Fruit fly (Drosophila melanogaster): ENCODE results near the gene CG18641.

CG18641 gene

dm6 chr2L:2427384-2428208 lies 12.5 kb upstream of the CG18641 start:
- peak; percentile 65 for TF ChIP-seq CG32006 (GFP tag; optimal IDR thresholded peaks at IDR 0.05)
- TF ChIP-seq cyc (GFP tag; optimal IDR thresholded peaks at IDR 0.05): no peak
- no peak for TF ChIP-seq dac (GFP tag; optimal IDR thresholded peaks at IDR 0.05)
- no peak for TF ChIP-seq acj6 (GFP tag; optimal IDR thresholded peaks at IDR 0.05)
- no peak for TF ChIP-seq CG6808 (GFP tag; optimal IDR thresholded peaks at IDR 0.05)
- TF ChIP-seq Ets21C (GFP tag; optimal IDR thresholded peaks at IDR 0.05): no peak
- TF ChIP-seq eg (GFP tag; IDR thresholded peaks at IDR 0.05): no peak
- TF ChIP-seq fd85E (GFP tag; optimal IDR thresholded peaks at IDR 0.05): no peak
- TF ChIP-seq Sox14 (GFP tag; optimal IDR thresholded peaks at IDR 0.05): no peak
- TF ChIP-seq pdm3 (GFP tag; optimal IDR thresholded peaks at IDR 0.05): no peak
- no peak for TF ChIP-seq CG11902 (GFP tag; optimal IDR thresholded peaks at IDR 0.05)
- TF ChIP-seq CG8119 (GFP tag; IDR thresholded peaks at IDR 0.05): peak; percentile 36; the same call in 1 of the 3 replicates
- TF ChIP-seq esn (GFP tag; optimal IDR thresholded peaks at IDR 0.05): no peak
- TF ChIP-seq OdsH (GFP tag; optimal IDR thresholded peaks at IDR 0.05): peak; percentile 2
- TF ChIP-seq svp (GFP tag): peak; percentile 58
- no peak for TF ChIP-seq lz (GFP tag; optimal IDR thresholded peaks at IDR 0.05)
- TF ChIP-seq Eip78C (GFP tag): peak; percentile 74
- TF ChIP-seq CG6163 (GFP tag; IDR thresholded peaks at IDR 0.05): peak; percentile 38; the same call in 2 of the 3 replicates
- TF ChIP-seq CG6276 (GFP tag; optimal IDR thresholded peaks at IDR 0.05): peak; percentile 25
- no peak for TF ChIP-seq CG6792 (GFP tag; optimal IDR thresholded peaks at IDR 0.05)
- TF ChIP-seq CG15336 (GFP tag; IDR thresholded peaks at IDR 0.05): peak; percentile 52; the same call in 1 of the 2 replicates

- TF ChIP-seq ss (GFP tag; optimal IDR thresholded peaks at IDR 0.05): peak; percentile 40 to 66
- TF ChIP-seq achi (GFP tag; optimal IDR thresholded peaks at IDR 0.05): peak; percentile 84
- TF ChIP-seq net (GFP tag; optimal IDR thresholded peaks at IDR 0.05): peak; percentile 85
- no peak for TF ChIP-seq fkh (GFP tag; optimal IDR thresholded peaks at IDR 0.05)
- TF ChIP-seq Sox102F (GFP tag; optimal IDR thresholded peaks at IDR 0.05): peak; percentile 17
- TF ChIP-seq Eip75B (GFP tag; optimal IDR thresholded peaks at IDR 0.05): peak; percentile 79
- peak; percentile 79 for TF ChIP-seq CG3032 (tag; optimal IDR thresholded peaks at IDR 0.05)
- TF ChIP-seq CG11902 (GFP tag; optimal IDR thresholded peaks at IDR 0.05): peak; percentile 40
- TF ChIP-seq CG11294 (GFP tag; IDR thresholded peaks at IDR 0.05): peak; percentile 79
- peak; percentile 73 for TF ChIP-seq fd59A (GFP tag; optimal IDR thresholded peaks at IDR 0.05)
- peak; percentile 67 for TF ChIP-seq svp (GFP tag)
- peak; percentile 7 for TF ChIP-seq Met (GFP tag; optimal IDR thresholded peaks at IDR 0.05)
- TF ChIP-seq Hr39 (GFP tag; optimal IDR thresholded peaks at IDR 0.05): peak; percentile 42
- peak; percentile 88 for TF ChIP-seq CG3919 (GFP tag; optimal IDR thresholded peaks at IDR 0.05)
- TF ChIP-seq CG9139 (GFP tag; optimal IDR thresholded peaks at IDR 0.05): peak; percentile 57
- peak; percentile 64 for TF ChIP-seq CG6792 (GFP tag; optimal IDR thresholded peaks at IDR 0.05)
- peak; percentile 78 for TF ChIP-seq CG1621 (tag; optimal IDR thresholded peaks at IDR 0.05)
- no peak for TF ChIP-seq fd85E (GFP tag; optimal IDR thresholded peaks at IDR 0.05)
- TF ChIP-seq Hr4 (GFP tag; optimal IDR thresholded peaks at IDR 0.05): peak; percentile 96
- peak; percentile 87 for TF ChIP-seq pdm3 (GFP tag; optimal IDR thresholded peaks at IDR 0.05)
- TF ChIP-seq eg (GFP tag; IDR thresholded peaks at IDR 0.05): peak; percentile 95
- peak; percentile 91 for TF ChIP-seq dac (GFP tag; optimal IDR thresholded peaks at IDR 0.05)
- TF ChIP-seq CG6808 (GFP tag; optimal IDR thresholded peaks at IDR 0.05): peak; percentile 73
- peak; percentile 46 for TF ChIP-seq cyc (GFP tag; optimal IDR thresholded peaks at IDR 0.05)
- TF ChIP-seq Blimp-1 (GFP tag; optimal IDR thresholded peaks at IDR 0.05): no peak
- TF ChIP-seq CG32006 (GFP tag; optimal IDR thresholded peaks at IDR 0.05): peak; percentile 97
- peak; percentile 83 for TF ChIP-seq Lpt (GFP tag; optimal IDR thresholded peaks at IDR 0.05)
- TF ChIP-seq Smox (GFP tag; optimal IDR thresholded peaks at IDR 0.05): no peak
- peak; percentile 31 for TF ChIP-seq CG8319 (GFP tag; optimal IDR thresholded peaks at IDR 0.05)
- peak; percentile 93 for TF ChIP-seq CG8119 (GFP tag; IDR thresholded peaks at IDR 0.05)
- peak; percentile 96 for TF ChIP-seq Eip78C (GFP tag)
- peak; percentile 6 for TF ChIP-seq dsx (GFP tag; optimal IDR thresholded peaks at IDR 0.05; ENCODE audit: poor library complexity, severe bottlenecking)
- TF ChIP-seq Hr38 (GFP tag; optimal IDR thresholded peaks at IDR 0.05): peak; percentile 49
- no peak for TF ChIP-seq CG6854 (GFP tag; optimal IDR thresholded peaks at IDR 0.05)
- peak; percentile 92 for TF ChIP-seq CG6276 (GFP tag; optimal IDR thresholded peaks at IDR 0.05)
- peak; percentile 92 for TF ChIP-seq CG6163 (GFP tag; IDR thresholded peaks at IDR 0.05)
- peak; percentile 43 for TF ChIP-seq CG31627 (GFP tag; optimal IDR thresholded peaks at IDR 0.05)
- peak; percentile 46 for TF ChIP-seq CG34406 (GFP tag; optimal IDR thresholded peaks at IDR 0.05)
Measured at dm6 chr2L:2426444-2427188, 11.5 kb upstream of the CG18641 start.
